Fruit fly (Drosophila melanogaster): ENCODE data around the gene epsilonCOP.
A peak's percentile ranks its signal among the peaks of the same experiment; 100 is the strongest.

The epsilonCOP gene

DNA sequence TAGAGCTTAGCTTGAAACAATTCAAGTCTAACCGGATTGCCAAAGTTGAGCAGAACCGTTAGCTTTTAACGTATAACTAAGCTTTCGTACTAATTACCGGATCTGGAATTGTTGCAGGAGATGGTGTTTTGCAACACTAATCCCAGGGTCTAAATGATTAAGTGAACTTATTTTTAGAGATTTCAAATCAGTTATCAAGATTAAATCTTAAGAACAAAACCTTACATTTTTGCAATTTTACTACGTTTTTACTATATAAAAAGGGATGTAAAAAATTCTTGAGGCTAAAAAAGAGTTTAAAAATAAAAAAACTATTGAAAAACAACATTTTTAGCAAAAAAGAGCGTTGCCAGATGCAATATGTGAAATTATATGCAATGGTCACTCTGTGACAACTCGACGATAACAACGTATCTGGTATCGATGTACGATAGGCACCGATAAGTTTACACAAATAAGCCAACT lies at the start of gene epsilonCOP, which contains the start of gene KFase (continued):
- TF ChIP-seq sens (GFP tag) (peak; percentile 93), CTCF (GFP tag; optimal IDR thresholded peaks at IDR 0.05) (peak; percentile 1), br (optimal IDR thresholded peaks at IDR 0.05) (no peak), Pdp1 (GFP tag; optimal IDR thresholded peaks at IDR 0.05) (peak in 1 of 2 experiments; percentile 61), CG14050 (GFP tag; IDR thresholded peaks at IDR 0.05) (0 out of 3 replicates have a peak, but pooled peaks have one; percentile 26), Tbp (GFP tag; optimal IDR thresholded peaks at IDR 0.05) (no peak), Doc3 (GFP tag; IDR thresholded peaks at IDR 0.05; ENCODE audit: partially characterized antibody) (no peak; the same call in 2 of the 3 replicates), tap (tag; optimal IDR thresholded peaks at IDR 0.05) (no peak), prd (optimal IDR thresholded peaks at IDR 0.05) (no peak), prd (GFP tag; IDR thresholded peaks at IDR 0.05) (peak; percentile 41; the same call in 1 of the 3 replicates), ro (GFP tag; IDR thresholded peaks at IDR 0.05) (no peak), CG2875 (GFP tag; optimal IDR thresholded peaks at IDR 0.05) (no peak), Atf-2 (GFP tag; optimal IDR thresholded peaks at IDR 0.05) (peak; percentile 23), slou (GFP tag; optimal IDR thresholded peaks at IDR 0.05) (peak; percentile 39), CG3838 (GFP tag; optimal IDR thresholded peaks at IDR 0.05) (no peak), CG10274 (GFP tag; optimal IDR thresholded peaks at IDR 0.05) (no peak), CG4617 (GFP tag; optimal IDR thresholded peaks at IDR 0.05; ENCODE audit: borderline replicate concordance) (peak; percentile 42), Ets97D (GFP tag; optimal IDR thresholded peaks at IDR 0.05) (peak; percentile 98), zf30C (GFP tag; optimal IDR thresholded peaks at IDR 0.05) (no peak), CG7357 (GFP tag; IDR thresholded peaks at IDR 0.05) (no peak), wdn (GFP tag; IDR thresholded peaks at IDR 0.05) (no peak), sqz (GFP tag; optimal IDR thresholded peaks at IDR 0.05) (peak; percentile 53), E2f1 (GFP tag; IDR thresholded peaks at IDR 0.05) (no peak), HHEX (GFP tag; optimal IDR thresholded peaks at IDR 0.05) (peak; percentile 33), hb (GFP tag; IDR thresholded peaks at IDR 0.05; ENCODE audit: partially characterized antibody) (peak; percentile 66; the same call in 2 of the 3 replicates), Sox102F (GFP tag; optimal IDR thresholded peaks at IDR 0.05) (peak; percentile 43), CG15696 (tag; optimal IDR thresholded peaks at IDR 0.05) (peak; percentile 41), pzg (GFP tag; optimal IDR thresholded peaks at IDR 0.05) (peak; percentile 62), dm (GFP tag; optimal IDR thresholded peaks at IDR 0.05) (peak; percentile 37)

DNA sequence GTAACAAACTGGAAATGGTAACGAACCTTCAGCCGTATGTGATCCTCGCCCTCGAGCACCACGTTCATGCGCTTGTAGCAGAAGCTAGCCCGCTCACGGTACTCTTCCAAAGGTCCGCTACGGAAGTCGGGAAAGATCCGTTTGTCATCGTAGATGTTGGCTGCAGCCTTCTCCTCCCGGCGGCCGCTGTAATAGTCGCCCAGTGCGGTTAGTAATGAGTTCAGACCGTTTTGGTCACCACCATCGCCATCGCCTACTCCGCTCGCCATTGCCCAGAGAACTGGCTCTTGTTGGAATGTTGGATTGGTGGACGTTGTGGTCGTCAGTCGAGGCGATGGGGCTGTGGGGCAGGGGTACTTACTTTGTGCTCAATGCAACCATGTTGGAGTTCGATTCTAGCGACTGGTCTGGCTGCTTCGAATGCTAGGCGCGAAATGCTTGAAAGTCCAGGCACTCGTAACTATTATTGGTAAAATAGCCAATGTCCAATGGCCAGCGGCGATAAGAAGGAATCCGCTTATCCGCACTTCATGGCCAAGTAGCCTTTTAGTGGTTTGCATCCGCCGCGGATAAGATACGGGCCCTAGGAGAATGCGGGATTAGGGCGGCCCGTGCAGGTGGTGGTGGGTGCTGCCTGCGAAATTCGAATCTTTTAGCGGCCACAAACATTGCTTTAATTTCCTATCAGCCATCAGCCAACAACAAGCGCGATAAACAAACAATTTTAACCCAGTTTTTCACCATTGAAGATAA lies 41.1 kb upstream of the epsilonCOP start:
- TF ChIP-seq GATAe (GFP tag; conservative IDR thresholded peaks at IDR 0.05) (peak; percentile 69), CG10543 (GFP tag; optimal IDR thresholded peaks at IDR 0.05) (peak; percentile 45), Neu2 (GFP tag; optimal IDR thresholded peaks at IDR 0.05; ENCODE audit: borderline replicate concordance) (peak; percentile 50), kah (GFP tag; optimal IDR thresholded peaks at IDR 0.05) (peak; percentile 2), lov (optimal IDR thresholded peaks at IDR 0.05) (no peak), lov (GFP tag; IDR thresholded peaks at IDR 0.05) (no peak), repo (GFP tag; optimal IDR thresholded peaks at IDR 0.05) (no peak), Scr (GFP tag; IDR thresholded peaks at IDR 0.05; ENCODE audit: partially characterized antibody) (no peak), NfI (GFP tag; optimal IDR thresholded peaks at IDR 0.05) (no peak), Meics (GFP tag; optimal IDR thresholded peaks at IDR 0.05) (peak; percentile 3), HLH4C (GFP tag; IDR thresholded peaks at IDR 0.05; ENCODE audit: partially characterized antibody) (0 out of 3 replicates have a peak, but pooled peaks have one; percentile 26), CG18599 (GFP tag; optimal IDR thresholded peaks at IDR 0.05) (peak; percentile 11), Nf-YC (tag; optimal IDR thresholded peaks at IDR 0.05) (no peak), BtbVII (GFP tag; optimal IDR thresholded peaks at IDR 0.05) (peak; percentile 18), ara (GFP tag; IDR thresholded peaks at IDR 0.05) (0 out of 2 replicates have a peak, but pooled peaks have one; percentile 18), Med (GFP tag) (peak; percentile 82), MESR4 (GFP tag; optimal IDR thresholded peaks at IDR 0.05) (peak; percentile 14), insv (GFP tag; optimal IDR thresholded peaks at IDR 0.05) (no peak), crol (GFP tag; IDR thresholded peaks at IDR 0.05) (peak; percentile 84), CG7987 (GFP tag; optimal IDR thresholded peaks at IDR 0.05) (no peak), Hey (tag; optimal IDR thresholded peaks at IDR 0.05) (peak; percentile 84), mirr (GFP tag; optimal IDR thresholded peaks at IDR 0.05) (peak; percentile 55)

Measured in whole organism, embryonic.